Worm (Caenorhabditis elegans) whole organism, L3 larva: Measurements from ENCODE around the gene ins-12.
A peak's percentile ranks its signal among the peaks of the same experiment; 100 is the strongest.

Experiments
- ZK546.5 ChIP-seq: sonication (generic microtip); optimal IDR thresholded peaks from 2 replicates; lab custom pipeline; 2017; ENCODE audit warnings: missing biosample characterization, missing genetic modification characterization
- daf-12 ChIP-seq: fragments of 150-350 bp; optimal IDR thresholded peaks from 2 replicates; lab custom pipeline; 2014; ENCODE audit warnings: missing biosample characterization, missing genetic modification reagents, missing genetic modification characterization
- elt-1 ChIP-seq: fragments of 150-350 bp; optimal IDR thresholded peaks from 2 replicates; lab custom pipeline; 2014; ENCODE audit warnings: missing biosample characterization, missing genetic modification characterization
- elt-2 ChIP-seq: sonication (generic microtip); optimal IDR thresholded peaks from 2 replicates; lab custom pipeline; 2016; ENCODE audit warnings: missing genetic modification reagents, mild to moderate bottlenecking, missing genetic modification characterization, missing compliant biosample characterization
- eor-1 ChIP-seq, 2 experiments: fragments of 150-350 bp; optimal IDR thresholded peaks; 2 replicates each; lab custom pipeline; 2014 to 2018; ENCODE audit warnings: missing biosample characterization in 2 of 2, missing genetic modification characterization in 2 of 2
- fkh-10 ChIP-seq: sonication (generic microtip); optimal IDR thresholded peaks from 2 replicates; lab custom pipeline; 2017; ENCODE audit warnings: missing biosample characterization, missing genetic modification reagents, missing genetic modification characterization
- nhr-12 ChIP-seq: fragments of 150-350 bp; optimal IDR thresholded peaks from 2 replicates; lab custom pipeline; 2014; ENCODE audit warnings: missing biosample characterization, missing genetic modification characterization
- nhr-237 ChIP-seq: fragments of 150-350 bp; optimal IDR thresholded peaks from 2 replicates; lab custom pipeline; 2014; ENCODE audit warnings: missing biosample characterization, missing genetic modification characterization
- nhr-43 ChIP-seq: sonication (generic microtip); optimal IDR thresholded peaks from 2 replicates; lab custom pipeline; 2016; ENCODE audit warnings: mild to moderate bottlenecking, missing genetic modification characterization, missing compliant biosample characterization; ENCODE audit not compliant: poor library complexity, severe bottlenecking
- nhr-76 ChIP-seq: fragments of 150-350 bp; sonication (generic microtip); optimal IDR thresholded peaks from 5 replicates; lab custom pipeline; 2014; ENCODE audit warnings: missing biosample characterization, missing genetic modification characterization
- pha-4 ChIP-seq: fragments of 150-350 bp; optimal IDR thresholded peaks from 2 replicates; lab custom pipeline; 2014; ENCODE audit warnings: missing biosample characterization, missing genetic modification reagents, missing genetic modification characterization
- skn-1 ChIP-seq: fragments of 150-350 bp; optimal IDR thresholded peaks from 2 replicates; lab custom pipeline; 2014; ENCODE audit warnings: missing biosample characterization, missing genetic modification characterization
- unc-62 ChIP-seq: fragments of 150-350 bp; sonication (generic microtip); optimal IDR thresholded peaks from 4 replicates; lab custom pipeline; 2014; ENCODE audit warnings: missing biosample characterization, missing genetic modification reagents, missing genetic modification characterization

DNA sequence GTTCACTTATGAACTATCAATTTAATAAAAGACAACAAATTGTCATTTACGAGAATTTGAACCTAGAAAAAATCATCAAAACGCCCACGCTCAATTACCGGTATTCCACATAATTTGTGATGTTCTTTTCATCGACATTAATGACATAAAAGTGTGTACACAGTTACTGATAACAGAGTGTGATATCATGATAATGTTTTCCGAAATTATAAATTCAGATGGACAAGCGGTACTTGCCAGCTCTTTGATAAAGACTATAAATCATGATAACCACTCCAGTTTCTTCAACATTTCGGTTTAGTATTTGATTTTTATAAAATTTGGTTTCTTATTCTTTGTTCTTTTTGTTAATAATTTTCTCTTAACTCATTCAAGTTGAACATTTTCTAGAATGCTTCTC lies 31.4 kb downstream of the ins-12 start, which contains the start of gene lys-8:
- TF ChIP-seq ZK546.5 (tag; lab: Kevin White, UChicago) (no peak), eor-1 (tag; optimal IDR thresholded peaks at IDR 0.05; lab: Kevin White, UChicago) (no peak), unc-62 (no peak), nhr-43 (tag; lab: Kevin White, UChicago) (no peak), pha-4 (tag; lab: Kevin White, UChicago) (peak; percentile 65), nhr-76 (tag; lab: Kevin White, UChicago) (no peak), elt-2 (tag; lab: Kevin White, UChicago) (peak; percentile 100), nhr-12 (no peak), elt-1 (tag; lab: Kevin White, UChicago) (no peak), nhr-237 (no peak), fkh-10 (GFP tag; lab: Kevin White, UChicago) (no peak), daf-12 (no peak), skn-1 (tag; lab: Kevin White, UChicago) (no peak)
